Worm (Caenorhabditis elegans) whole organism, mixed stage, embryonic: ENCODE measurements around the gene srj-11.

Source experiments
- bed-3 ChIP-seq: fragments of 200-800 bp; sonication (Bioruptor generic); optimal IDR thresholded peaks from 3 replicates; lab custom pipeline; 2018; ENCODE audit warnings: mild to moderate bottlenecking, missing genetic modification characterization, moderate library complexity, missing compliant biosample characterization
- ceh-39 ChIP-seq: fragments of 150-350 bp; optimal IDR thresholded peaks from 2 replicates; lab custom pipeline; 2014; ENCODE audit warnings: missing biosample characterization, missing genetic modification characterization
- ceh-43 ChIP-seq: fragments of 200-800 bp; sonication (Bioruptor generic); optimal IDR thresholded peaks from 2 replicates; lab custom pipeline; 2018; ENCODE audit warnings: mild to moderate bottlenecking, missing genetic modification characterization, moderate library complexity, missing compliant biosample characterization
- ces-1 ChIP-seq: fragments of 150-350 bp; optimal IDR thresholded peaks from 2 replicates; lab custom pipeline; 2014; ENCODE audit warnings: missing biosample characterization, missing genetic modification reagents, missing genetic modification characterization
- cnd-1 ChIP-seq: fragments of 200-800 bp; sonication (Bioruptor generic); optimal IDR thresholded peaks from 2 replicates; lab custom pipeline; 2018; ENCODE audit warnings: mild to moderate bottlenecking, missing genetic modification characterization, missing compliant biosample characterization
- drap-1 ChIP-seq: fragments of 200-800 bp; sonication (Bioruptor generic); optimal IDR thresholded peaks from 3 replicates; lab custom pipeline; 2018; ENCODE audit warnings: mild to moderate bottlenecking, missing genetic modification characterization, missing compliant biosample characterization
- elt-1 ChIP-seq: sonication (generic microtip); optimal IDR thresholded peaks from 2 replicates; lab custom pipeline; 2017; ENCODE audit warnings: missing genetic modification characterization, mild to moderate bottlenecking, missing compliant biosample characterization, antibody characterized with exemption, moderate library complexity, borderline replicate concordance; ENCODE audit not compliant: insufficient read depth
- elt-3 ChIP-seq: fragments of 150-350 bp; optimal IDR thresholded peaks from 2 replicates; lab custom pipeline; 2014; ENCODE audit warnings: missing biosample characterization, missing genetic modification characterization
- flh-1 ChIP-seq: fragments of 200-800 bp; sonication (Bioruptor generic); optimal IDR thresholded peaks from 2 replicates; lab custom pipeline; 2018; ENCODE audit warnings: mild to moderate bottlenecking, missing genetic modification characterization, moderate library complexity, missing compliant biosample characterization
- hlh-1 ChIP-seq: fragments of 150-350 bp; optimal IDR thresholded peaks from 2 replicates; lab custom pipeline; 2014; ENCODE audit warnings: missing biosample characterization, missing genetic modification reagents, missing genetic modification characterization
- lin-13 ChIP-seq: fragments of 150-350 bp; optimal IDR thresholded peaks from 2 replicates; lab custom pipeline; 2014; ENCODE audit warnings: missing biosample characterization, missing genetic modification characterization
- lin-32 ChIP-seq: fragments of 200-800 bp; sonication (Bioruptor generic); optimal IDR thresholded peaks from 2 replicates; lab custom pipeline; 2018; ENCODE audit warnings: mild to moderate bottlenecking, missing genetic modification characterization, missing compliant biosample characterization
- mab-5 ChIP-seq: fragments of 150-350 bp; optimal IDR thresholded peaks from 2 replicates; lab custom pipeline; 2014; ENCODE audit warnings: missing biosample characterization, missing genetic modification characterization
- mep-1 ChIP-seq: fragments of 150-350 bp; optimal IDR thresholded peaks from 2 replicates; lab custom pipeline; 2017; ENCODE audit warnings: missing biosample characterization, missing genetic modification reagents, missing genetic modification characterization, inconsistent platforms
- mls-2 ChIP-seq: sonication (generic microtip); optimal IDR thresholded peaks from 2 replicates; lab custom pipeline; 2016; ENCODE audit warnings: mild to moderate bottlenecking, missing genetic modification characterization, moderate library complexity, missing compliant biosample characterization
- nhr-12 ChIP-seq: fragments of 150-350 bp; optimal IDR thresholded peaks from 2 replicates; lab custom pipeline; 2014; ENCODE audit warnings: missing biosample characterization, missing genetic modification characterization
- nhr-2 ChIP-seq: fragments of 150-350 bp; optimal IDR thresholded peaks from 2 replicates; lab custom pipeline; 2014; ENCODE audit warnings: missing biosample characterization, missing genetic modification characterization
- nhr-237 ChIP-seq: fragments of 150-350 bp; optimal IDR thresholded peaks from 2 replicates; lab custom pipeline; 2014; ENCODE audit warnings: missing biosample characterization, missing genetic modification characterization
- nhr-28 ChIP-seq: fragments of 150-350 bp; optimal IDR thresholded peaks from 2 replicates; lab custom pipeline; 2014; ENCODE audit warnings: missing biosample characterization, missing genetic modification characterization
- nhr-76 ChIP-seq: sonication (generic microtip); optimal IDR thresholded peaks from 2 replicates; lab custom pipeline; 2017; ENCODE audit warnings: missing biosample characterization, missing genetic modification characterization
- pha-4 ChIP-seq: fragments of 150-350 bp; optimal IDR thresholded peaks from 2 replicates; lab custom pipeline; 2018; ENCODE audit warnings: missing biosample characterization, missing genetic modification reagents, missing genetic modification characterization
- sem-2 ChIP-seq: fragments of 200-800 bp; sonication (Bioruptor generic); optimal IDR thresholded peaks from 2 replicates; lab custom pipeline; 2018; ENCODE audit warnings: mild to moderate bottlenecking, missing genetic modification characterization, missing compliant biosample characterization
- snpc-4 ChIP-seq: fragments of 150-350 bp; optimal IDR thresholded peaks from 2 replicates; lab custom pipeline; 2014; ENCODE audit warnings: missing biosample characterization, missing genetic modification characterization
- tbx-8 ChIP-seq: fragments of 200-800 bp; sonication (Bioruptor generic); optimal IDR thresholded peaks from 2 replicates; lab custom pipeline; 2018; ENCODE audit warnings: mild to moderate bottlenecking, missing genetic modification characterization, moderate library complexity, missing compliant biosample characterization
- unc-120 ChIP-seq: sonication (generic microtip); optimal IDR thresholded peaks from 2 replicates; lab custom pipeline; 2017; ENCODE audit warnings: missing genetic modification characterization, missing compliant biosample characterization; ENCODE audit not compliant: poor library complexity, severe bottlenecking
- unc-39 ChIP-seq: fragments of 150-350 bp; optimal IDR thresholded peaks from 2 replicates; lab custom pipeline; 2014; ENCODE audit warnings: missing biosample characterization, missing genetic modification characterization
- unc-62 ChIP-seq: fragments of 150-350 bp; optimal IDR thresholded peaks from 2 replicates; lab custom pipeline; 2014; ENCODE audit warnings: missing biosample characterization, missing genetic modification reagents, missing genetic modification characterization
- zip-8 ChIP-seq: fragments of 150-350 bp; optimal IDR thresholded peaks from 2 replicates; lab custom pipeline; 2014; ENCODE audit warnings: missing biosample characterization, missing genetic modification characterization
- ztf-11 ChIP-seq: fragments of 150-350 bp; optimal IDR thresholded peaks from 2 replicates; lab custom pipeline; 2014; ENCODE audit warnings: missing biosample characterization, missing genetic modification characterization

srj-11 gene

ce11 chrV:3247515-3247914, 6.3 kb downstream of the srj-11 start, which contains the start of gene srj-8:
TSS of gene srj-8 (plus strand) at chrV:3247815.
- TF ChIP-seq elt-1 (tag; lab: Kevin White, UChicago) = no peak

- TF ChIP-seq ceh-39 (no peak), nhr-76 (tag; lab: Kevin White, UChicago) (no peak), sem-2 (no peak), nhr-237 (tag; lab: Kevin White, UChicago) (no peak), ces-1 (GFP tag; lab: Kevin White, UChicago) (no peak), unc-39 (tag; lab: Kevin White, UChicago) (no peak), ztf-11 (tag; lab: Kevin White, UChicago) (no peak), mep-1 (no peak), bed-3 (GFP tag; lab: Kevin White, UChicago) (no peak), mab-5 (no peak), snpc-4 (tag; lab: Kevin White, UChicago) (no peak), unc-62 (GFP tag; lab: Kevin White, UChicago) (no peak), lin-32 (no peak)
Observed at ce11 chrV:3250153-3250552, 8.9 kb downstream of the srj-11 start, which contains the start of gene T28A11.13. TSS of gene T28A11.13 (minus strand) at chrV:3250253.

ce11 chrV:3256051-3256450, 14.8 kb downstream of the srj-11 start, which contains the start of gene srt-63:
TSS of gene srt-63 (minus strand) at chrV:3256151.
- no peak for TF ChIP-seq sem-2
- no peak for TF ChIP-seq lin-13 (tag; lab: Kevin White, UChicago)
- TF ChIP-seq mab-5 = no peak
- TF ChIP-seq elt-1 (tag; lab: Kevin White, UChicago) = no peak
- TF ChIP-seq mls-2 = no peak
- TF ChIP-seq lin-32 = no peak
- no peak for TF ChIP-seq zip-8 (tag; lab: Kevin White, UChicago)
- TF ChIP-seq flh-1 (GFP tag; lab: Kevin White, UChicago) = no peak
- TF ChIP-seq nhr-12 (tag; lab: Kevin White, UChicago) = no peak
- TF ChIP-seq, all 35 proteins: peak for 0

- no peak for TF ChIP-seq elt-1 (tag; lab: Kevin White, UChicago)
- TF ChIP-seq ceh-43 = no peak
- TF ChIP-seq mep-1 = peak; percentile 14
- no peak for TF ChIP-seq nhr-76 (tag; lab: Kevin White, UChicago)
- TF ChIP-seq mls-2 = no peak
- no peak for TF ChIP-seq mab-5
- TF ChIP-seq hlh-1 = peak; percentile 87
- TF ChIP-seq lin-13 (tag; lab: Kevin White, UChicago) = no peak
- peak; percentile 93 for TF ChIP-seq cnd-1 (tag; lab: Kevin White, UChicago)
- TF ChIP-seq nhr-2 (tag; lab: Kevin White, UChicago) = peak; percentile 61
- peak; percentile 88 for TF ChIP-seq lin-32
- no peak for TF ChIP-seq ztf-11 (tag; lab: Kevin White, UChicago)
- no peak for TF ChIP-seq zip-8 (tag; lab: Kevin White, UChicago)
- TF ChIP-seq flh-1 (GFP tag; lab: Kevin White, UChicago) = no peak
- TF ChIP-seq, all 35 proteins: peak for 5
Observed at ce11 chrV:3256809-3257208, 15.6 kb downstream of the srj-11 start.

- TF ChIP-seq lin-32 (no peak), tbx-8 (GFP tag; lab: Kevin White, UChicago) (no peak), nhr-237 (tag; lab: Kevin White, UChicago) (no peak), flh-1 (GFP tag; lab: Kevin White, UChicago) (no peak), ces-1 (GFP tag; lab: Kevin White, UChicago) (no peak), ztf-11 (tag; lab: Kevin White, UChicago) (no peak), drap-1 (no peak)
Observed at ce11 chrV:3257277-3257676, 16.1 kb downstream of the srj-11 start, which contains the start of gene T28A11.22. TSS of gene T28A11.22 (plus strand) at chrV:3257577.

ce11 chrV:3259168-3259622, 18.0 kb downstream of the srj-11 start, which contains the start of gene T28A11.16:
TSS of gene T28A11.16 (minus strand) at chrV:3259218.
- no peak for TF ChIP-seq elt-3 (tag; lab: Kevin White, UChicago)
- no peak for TF ChIP-seq sem-2
- TF ChIP-seq pha-4 = no peak
- no peak for TF ChIP-seq drap-1
- TF ChIP-seq unc-62 (GFP tag; lab: Kevin White, UChicago) = no peak
- no peak for TF ChIP-seq nhr-28
- TF ChIP-seq unc-120 (tag; lab: Kevin White, UChicago) = no peak
- no peak for TF ChIP-seq snpc-4 (tag; lab: Kevin White, UChicago)
